Fruit fly (Drosophila melanogaster) whole organism, adult: ENCODE measurements around the gene unc-13.
A peak's percentile ranks its signal among the peaks of the same experiment; 100 is the strongest.

Experiments
- CG11617 ChIP-seq: fragments of 200-800 bp; sonication (Bioruptor generic); optimal IDR thresholded peaks from 2 replicates; lab custom pipeline; 2017; ENCODE audit warnings: mild to moderate bottlenecking, missing biosample characterization, missing genetic modification reagents, missing genetic modification characterization
- CG12768 ChIP-seq: fragments of 200-800 bp; sonication (Bioruptor generic); optimal IDR thresholded peaks from 2 replicates; lab custom pipeline; 2017; ENCODE audit warnings: missing biosample characterization, missing genetic modification characterization, mild to moderate bottlenecking, moderate library complexity, missing genetic modification reagents
- CG14711 ChIP-seq: fragments of 200-800 bp; sonication (Bioruptor generic); optimal IDR thresholded peaks from 2 replicates; lab custom pipeline; 2018; ENCODE audit warnings: missing biosample characterization, mild to moderate bottlenecking, missing genetic modification characterization, moderate library complexity
- CG1620 ChIP-seq: fragments of 200-800 bp; sonication (Bioruptor generic); optimal IDR thresholded peaks from 2 replicates; lab custom pipeline; 2016; ENCODE audit warnings: missing biosample characterization, missing genetic modification characterization
- CG33017 ChIP-seq: fragments of 200-800 bp; sonication (Bioruptor generic); optimal IDR thresholded peaks from 2 replicates; lab custom pipeline; 2018; ENCODE audit warnings: missing biosample characterization, mild to moderate bottlenecking, missing genetic modification characterization, moderate library complexity
- CG5204 ChIP-seq: fragments of 200-800 bp; sonication (Bioruptor generic); optimal IDR thresholded peaks from 2 replicates; lab custom pipeline; 2016; ENCODE audit warnings: missing biosample characterization, missing genetic modification characterization
- CG7045 ChIP-seq: fragments of 200-800 bp; sonication (Bioruptor generic); optimal IDR thresholded peaks from 2 replicates; lab custom pipeline; 2017; ENCODE audit warnings: missing biosample characterization, mild to moderate bottlenecking, missing genetic modification characterization
- CG7101 ChIP-seq: fragments of 200-800 bp; sonication (Bioruptor generic); optimal IDR thresholded peaks from 2 replicates; lab custom pipeline; 2018; ENCODE audit warnings: missing biosample characterization, mild to moderate bottlenecking, missing genetic modification characterization, moderate library complexity
- Clk ChIP-seq: fragments of 200-800 bp; sonication (Bioruptor generic); optimal IDR thresholded peaks from 2 replicates; lab custom pipeline; 2017; ENCODE audit warnings: missing biosample characterization, missing genetic modification characterization
- Crg-1 ChIP-seq: fragments of 200-800 bp; sonication (Bioruptor generic); optimal IDR thresholded peaks from 2 replicates; lab custom pipeline; 2016; ENCODE audit warnings: missing biosample characterization, missing genetic modification characterization
- Hr96 ChIP-seq: fragments of 200-800 bp; sonication (Bioruptor generic); optimal IDR thresholded peaks from 2 replicates; lab custom pipeline; 2016; ENCODE audit warnings: missing biosample characterization, missing genetic modification characterization
- Mnt ChIP-seq: fragments of 200-800 bp; sonication (Bioruptor generic); optimal IDR thresholded peaks from 2 replicates; lab custom pipeline; 2016; ENCODE audit warnings: missing biosample characterization, mild to moderate bottlenecking, missing genetic modification characterization
- bab1 ChIP-seq: fragments of 200-800 bp; sonication (Bioruptor generic); optimal IDR thresholded peaks from 3 replicates; lab custom pipeline; 2019; ENCODE audit warnings: missing biosample characterization, mild to moderate bottlenecking, missing genetic modification characterization, moderate library complexity
- cic ChIP-seq: fragments of 200-800 bp; sonication (Bioruptor generic); optimal IDR thresholded peaks from 2 replicates; lab custom pipeline; 2017; ENCODE audit warnings: missing biosample characterization, mild to moderate bottlenecking, missing genetic modification characterization, moderate library complexity
- cnc ChIP-seq, 2 experiments: fragments of >200 bp; optimal IDR thresholded peaks; 2 replicates each; lab custom pipeline; 2017
- kay ChIP-seq: fragments of 200-800 bp; sonication (Bioruptor generic); peaks from one replicate; lab custom pipeline; 2016; ENCODE audit warnings: missing biosample characterization, missing genetic modification characterization, borderline replicate concordance
- ovo ChIP-seq: fragments of 200-800 bp; sonication (Bioruptor generic); optimal IDR thresholded peaks from 2 replicates; lab custom pipeline; 2016; ENCODE audit warnings: missing biosample characterization, missing genetic modification characterization
- pad ChIP-seq: fragments of 200-800 bp; sonication (Bioruptor generic); optimal IDR thresholded peaks from 3 replicates; lab custom pipeline; 2017; ENCODE audit warnings: missing biosample characterization, missing genetic modification characterization, mild to moderate bottlenecking, moderate library complexity, missing genetic modification reagents
- tj ChIP-seq: fragments of 200-800 bp; sonication (Bioruptor generic); optimal IDR thresholded peaks from 3 replicates; lab custom pipeline; 2017; ENCODE audit warnings: missing biosample characterization, mild to moderate bottlenecking, missing genetic modification characterization, moderate library complexity
- toe ChIP-seq: fragments of 200-800 bp; sonication (Bioruptor generic); optimal IDR thresholded peaks from 2 replicates; lab custom pipeline; 2016; ENCODE audit warnings: missing biosample characterization, missing genetic modification characterization

unc-13 gene

DNA sequence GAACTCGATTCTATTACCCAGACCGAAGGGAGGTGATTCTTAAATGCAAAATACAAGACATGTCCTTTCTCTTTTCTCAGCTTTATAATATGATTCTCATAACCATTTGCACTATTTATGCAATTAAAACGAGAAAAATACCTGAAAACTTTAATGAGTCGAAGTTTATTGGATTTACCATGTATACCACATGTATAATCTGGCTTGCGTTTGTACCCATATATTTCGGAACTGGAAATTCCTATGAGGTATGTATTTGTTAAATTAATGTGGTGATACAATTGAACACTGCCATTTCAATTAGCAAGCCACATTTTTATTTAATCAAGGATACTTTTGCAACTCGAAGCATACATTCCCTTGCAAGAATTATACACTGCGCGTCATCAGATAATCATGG, 32.2 kb upstream of the unc-13 start:
- TF ChIP-seq cic (GFP tag; lab: Kevin White, UChicago) (no peak), ovo (GFP tag; lab: Kevin White, UChicago) (no peak), CG7101 (tag; lab: Kevin White, UChicago) (no peak), Mnt (GFP tag; lab: Kevin White, UChicago) (no peak), CG7045 (GFP tag; lab: Kevin White, UChicago) (no peak), Clk (GFP tag; lab: Kevin White, UChicago) (no peak), kay (GFP tag; lab: Kevin White, UChicago) (peak; percentile 35)

DNA sequence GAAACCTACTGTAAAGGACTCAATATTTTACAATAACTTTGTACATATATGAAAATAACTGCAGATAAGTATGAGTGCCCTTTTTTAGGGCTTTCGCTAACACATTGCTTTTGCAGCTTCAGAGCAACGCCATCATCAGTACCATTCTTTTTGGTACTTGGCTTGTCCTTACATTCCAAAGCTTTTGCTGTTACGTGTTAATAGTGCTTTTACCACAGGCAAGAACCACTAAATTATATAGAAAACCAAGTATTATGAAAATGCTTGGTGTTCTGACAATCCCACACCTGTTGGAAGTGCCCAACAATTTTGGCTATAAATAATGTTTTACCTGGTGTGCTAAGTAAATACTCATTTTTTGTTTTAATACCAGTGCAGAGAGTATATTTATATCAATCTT, 25.0 kb upstream of the unc-13 start:
- TF ChIP-seq Crg-1 (no peak), CG7045 (GFP tag; lab: Kevin White, UChicago) (no peak), CG33017 (tag; lab: Kevin White, UChicago) (no peak), Clk (GFP tag; lab: Kevin White, UChicago) (no peak), CG1620 (GFP tag; lab: Kevin White, UChicago) (no peak), CG14711 (tag; lab: Kevin White, UChicago) (no peak), cic (GFP tag; lab: Kevin White, UChicago) (no peak), CG12768 (no peak), bab1 (no peak), toe (GFP tag; lab: Kevin White, UChicago) (no peak), Hr96 (GFP tag; lab: Kevin White, UChicago) (no peak), Mnt (GFP tag; lab: Kevin White, UChicago) (no peak), CG7101 (tag; lab: Kevin White, UChicago) (no peak), CG5204 (GFP tag; lab: Kevin White, UChicago) (no peak)

DNA sequence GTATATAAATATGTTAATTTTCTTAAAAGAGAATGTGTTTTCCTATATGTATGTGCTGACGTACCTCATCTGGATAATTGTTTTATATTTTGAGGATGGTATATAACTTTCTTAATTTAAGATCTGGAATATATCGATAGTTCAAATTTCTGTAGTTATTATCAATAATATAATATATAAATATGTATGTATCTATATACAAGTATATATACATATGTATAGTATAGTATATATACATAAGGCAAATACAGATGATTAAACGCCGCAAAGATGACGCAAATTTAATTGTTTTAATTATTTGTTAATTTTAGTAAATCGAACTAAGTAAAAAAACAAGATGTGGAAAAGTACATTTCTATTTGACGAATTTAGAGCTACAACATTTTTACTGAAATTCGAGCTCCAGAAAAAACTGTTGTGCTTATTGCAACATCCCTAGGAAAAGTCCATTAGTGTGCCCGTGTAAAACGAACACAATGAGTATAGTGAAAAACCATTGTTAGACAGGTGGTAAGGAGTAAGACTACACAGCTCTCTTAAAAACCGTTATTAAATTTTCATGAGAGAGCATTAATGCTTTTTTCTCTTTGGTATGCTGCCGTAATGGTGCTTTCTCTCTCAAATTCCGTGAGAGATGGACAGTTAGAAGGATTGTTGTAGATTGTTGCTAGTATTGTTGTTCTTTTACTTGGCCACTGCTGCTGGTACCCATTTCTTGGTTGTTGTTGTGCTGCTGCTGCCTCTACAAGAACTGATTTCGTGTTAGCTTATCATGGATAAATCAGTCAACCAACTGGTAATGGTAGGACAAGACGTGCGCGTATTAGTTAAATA, 24.1 kb upstream of the unc-13 start, which contains the start of gene mGluR:
Gene mGluR (plus strand): TSS at position 784 of the 834 bp plus-strand sequence.
- TF ChIP-seq CG5204 (GFP tag; lab: Kevin White, UChicago) (no peak), CG14711 (tag; lab: Kevin White, UChicago) (no peak), CG1620 (GFP tag; lab: Kevin White, UChicago) (no peak), bab1 (no peak), cic (GFP tag; lab: Kevin White, UChicago) (no peak), CG12768 (no peak), CG7101 (tag; lab: Kevin White, UChicago) (no peak), CG7045 (GFP tag; lab: Kevin White, UChicago) (no peak), Hr96 (GFP tag; lab: Kevin White, UChicago) (no peak)

DNA sequence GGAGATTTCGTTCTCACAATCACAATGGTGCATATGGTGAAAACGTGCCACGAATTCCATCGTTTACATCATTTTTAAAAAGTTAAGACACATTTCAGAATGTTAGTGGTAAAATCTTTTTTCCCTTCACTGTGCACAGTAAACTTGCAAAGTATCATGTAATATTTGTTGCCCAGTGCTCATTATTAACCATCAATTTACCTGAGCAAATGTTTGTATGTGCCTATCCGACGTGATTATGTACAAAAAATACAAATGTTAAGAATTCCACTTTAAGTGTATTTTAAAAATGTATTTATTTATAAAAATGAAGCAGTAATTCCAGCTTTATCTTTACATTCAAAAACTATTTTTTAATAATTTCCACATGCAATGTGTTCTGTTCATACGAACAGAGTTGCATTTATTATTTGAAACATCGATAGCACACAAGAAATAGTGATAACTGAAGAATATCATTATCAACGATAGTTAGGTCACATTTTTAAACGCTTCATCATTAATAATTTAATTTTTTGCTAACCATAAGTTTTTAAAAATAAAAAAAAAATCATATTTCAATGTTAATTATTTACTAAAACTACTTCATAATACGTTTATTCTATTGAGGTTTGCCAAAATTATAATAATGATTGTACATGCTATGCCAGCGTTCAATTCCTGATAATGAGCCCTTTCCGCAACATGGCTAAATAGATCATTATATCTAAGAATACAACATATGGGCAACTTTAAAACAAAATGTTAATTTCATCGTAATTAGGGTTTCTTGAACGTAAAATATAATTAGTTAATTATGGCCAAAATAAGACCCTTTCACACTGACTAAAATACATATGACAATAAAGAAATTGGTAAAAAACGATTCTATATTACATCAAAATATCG, 18.4 kb upstream of the unc-13 start, which contains the start of gene eIF4G1:
Gene eIF4G1 (minus strand): TSS at position 405 of the 888 bp plus-strand sequence.
- peak; percentile 23 for TF ChIP-seq bab1
- TF ChIP-seq CG14711 (tag; lab: Kevin White, UChicago) = peak; percentile 11
- peak; percentile 9 for TF ChIP-seq CG7101 (tag; lab: Kevin White, UChicago)
- TF ChIP-seq Mnt (GFP tag; lab: Kevin White, UChicago) = peak; percentile 9
- no peak for TF ChIP-seq CG11617 (GFP tag; lab: Kevin White, UChicago)
- peak; percentile 32 for TF ChIP-seq tj (GFP tag; lab: Kevin White, UChicago)
- TF ChIP-seq kay (GFP tag; lab: Kevin White, UChicago) = peak; percentile 41
- TF ChIP-seq cic (GFP tag; lab: Kevin White, UChicago) = no peak
- TF ChIP-seq ovo (GFP tag; lab: Kevin White, UChicago) = no peak
- no peak for TF ChIP-seq CG7045 (GFP tag; lab: Kevin White, UChicago)
- peak; percentile 5 for TF ChIP-seq CG1620 (GFP tag; lab: Kevin White, UChicago)
- TF ChIP-seq cnc (optimal IDR thresholded peaks at IDR 0.05; lab: Kevin White, UChicago) = no peak

DNA sequence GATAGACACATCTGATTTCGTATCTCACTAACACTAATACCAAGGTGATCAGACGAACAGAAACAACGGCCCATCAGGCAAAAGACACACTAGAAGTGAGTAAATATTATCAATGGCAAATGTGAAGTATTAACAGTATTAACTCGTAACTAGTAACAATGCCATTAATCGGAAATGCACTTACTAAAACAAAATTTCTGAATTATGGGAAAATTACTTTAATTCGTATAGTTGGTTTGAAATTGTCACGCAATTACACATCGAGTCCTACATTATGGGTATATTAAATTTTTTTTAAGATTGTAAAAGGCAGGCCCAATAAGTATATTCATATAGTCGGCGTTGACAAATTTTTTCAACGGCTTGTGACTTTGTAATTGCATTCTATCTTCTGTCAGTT, 10.5 kb upstream of the unc-13 start:
- TF ChIP-seq Crg-1 (peak; percentile 24), CG14711 (tag; lab: Kevin White, UChicago) (peak; percentile 7), CG1620 (GFP tag; lab: Kevin White, UChicago) (no peak), ovo (GFP tag; lab: Kevin White, UChicago) (no peak), Clk (GFP tag; lab: Kevin White, UChicago) (no peak), pad (GFP tag; lab: Kevin White, UChicago) (no peak), cnc (optimal IDR thresholded peaks at IDR 0.05; lab: Kevin White, UChicago) (no peak), CG12768 (peak; percentile 39), CG7045 (GFP tag; lab: Kevin White, UChicago) (no peak), Mnt (GFP tag; lab: Kevin White, UChicago) (peak; percentile 13), CG5204 (GFP tag; lab: Kevin White, UChicago) (peak; percentile 54), cic (GFP tag; lab: Kevin White, UChicago) (peak; percentile 82), tj (GFP tag; lab: Kevin White, UChicago) (no peak), kay (GFP tag; lab: Kevin White, UChicago) (no peak), CG11617 (GFP tag; lab: Kevin White, UChicago) (peak; percentile 64), CG33017 (tag; lab: Kevin White, UChicago) (peak; percentile 65), CG7101 (tag; lab: Kevin White, UChicago) (peak; percentile 53), bab1 (no peak), Hr96 (GFP tag; lab: Kevin White, UChicago) (no peak), toe (GFP tag; lab: Kevin White, UChicago) (no peak)
